Worm (Caenorhabditis elegans) whole organism, late embryonic: ENCODE measurements around the gene lin-33.

Source experiments
- ceh-14 ChIP-seq: sonication (generic microtip); optimal IDR thresholded peaks from 2 replicates; lab custom pipeline; 2016; ENCODE audit warnings: missing genotype, missing genetic modification characterization, missing compliant biosample characterization
- ceh-30 ChIP-seq: fragments of 150-350 bp; optimal IDR thresholded peaks from 2 replicates; lab custom pipeline; 2014; ENCODE audit warnings: missing biosample characterization, missing genetic modification characterization
- fax-1 ChIP-seq: sonication (generic microtip); optimal IDR thresholded peaks from 2 replicates; lab custom pipeline; 2016; ENCODE audit warnings: missing genotype, missing genetic modification characterization, missing compliant biosample characterization
- hlh-13 ChIP-seq: fragments of 200-800 bp; sonication (Bioruptor generic); optimal IDR thresholded peaks from 2 replicates; lab custom pipeline; 2018; ENCODE audit warnings: mild to moderate bottlenecking, missing genetic modification characterization, missing compliant biosample characterization
- nhr-11 ChIP-seq: fragments of 150-350 bp; optimal IDR thresholded peaks from 2 replicates; lab custom pipeline; 2014; ENCODE audit warnings: missing biosample characterization, missing genetic modification characterization
- nhr-232 ChIP-seq: sonication (generic microtip); optimal IDR thresholded peaks from 2 replicates; lab custom pipeline; 2016; ENCODE audit warnings: missing genetic modification characterization, missing compliant biosample characterization
- pag-3 ChIP-seq: sonication (generic microtip); optimal IDR thresholded peaks from 2 replicates; lab custom pipeline; 2016; ENCODE audit warnings: missing compliant biosample characterization, missing genetic modification characterization, borderline replicate concordance
- pax-1 ChIP-seq: fragments of 150-350 bp; optimal IDR thresholded peaks from 2 replicates; lab custom pipeline; 2014; ENCODE audit warnings: missing biosample characterization, missing genetic modification characterization
- pqm-1 ChIP-seq: sonication (generic microtip); optimal IDR thresholded peaks from 2 replicates; lab custom pipeline; 2016; ENCODE audit warnings: missing genetic modification characterization, missing compliant biosample characterization
- pros-1 ChIP-seq: fragments of 150-350 bp; optimal IDR thresholded peaks from 2 replicates; lab custom pipeline; 2014; ENCODE audit warnings: missing biosample characterization, missing genetic modification reagents, missing genetic modification characterization
- sdc-2 ChIP-seq: sonication (generic microtip); optimal IDR thresholded peaks from 2 replicates; lab custom pipeline; 2016; ENCODE audit warnings: missing genotype, missing genetic modification characterization, missing compliant biosample characterization
- sox-2 ChIP-seq: fragments of 200-800 bp; sonication (Bioruptor generic); IDR thresholded peaks from 2 replicates; pipeline ENCODE4 v1.3.6; 2022; ENCODE audit warnings: missing genetic modification reagents, missing genetic modification characterization, missing compliant biosample characterization
- unc-86 ChIP-seq: sonication (generic microtip); optimal IDR thresholded peaks from 2 replicates; lab custom pipeline; 2016; ENCODE audit warnings: missing genetic modification characterization, missing compliant biosample characterization
- zip-5 ChIP-seq: sonication (generic microtip); optimal IDR thresholded peaks from 2 replicates; lab custom pipeline; 2016; ENCODE audit warnings: missing genetic modification characterization, missing compliant biosample characterization
- ztf-16 ChIP-seq: sonication (generic microtip); optimal IDR thresholded peaks from 2 replicates; lab custom pipeline; 2017; ENCODE audit warnings: missing genetic modification characterization, missing compliant biosample characterization

The lin-33 gene

ce11 chrIV:5979818-5980217 is 49.4 kb downstream of the lin-33 start:
- no peak for TF ChIP-seq pag-3 (tag; lab: Kevin White, UChicago)
- no peak for TF ChIP-seq hlh-13 (GFP tag; lab: Kevin White, UChicago)
- no peak for TF ChIP-seq ceh-30
- TF ChIP-seq sdc-2, result no peak
- no peak for TF ChIP-seq pros-1 (tag; lab: Kevin White, UChicago)
- no peak for TF ChIP-seq unc-86
- TF ChIP-seq nhr-232 (tag; lab: Kevin White, UChicago), result no peak
- no peak for TF ChIP-seq nhr-11 (tag; lab: Kevin White, UChicago)
- TF ChIP-seq pax-1 (tag; lab: Kevin White, UChicago), result no peak
- no peak for TF ChIP-seq zip-5
- TF ChIP-seq pqm-1 (tag; lab: Kevin White, UChicago), result no peak
- no peak for TF ChIP-seq fax-1 (tag; lab: Kevin White, UChicago)
- TF ChIP-seq ceh-14 (tag; lab: Kevin White, UChicago), result no peak
- no peak for TF ChIP-seq ztf-16 (tag; lab: Kevin White, UChicago)
- no peak for TF ChIP-seq sox-2 (GFP tag; lab: Robert Waterston, UW)
